Worm (Caenorhabditis elegans) whole organism, L4 larva: ENCODE data around the gene kap-1.

ENCODE experiments used
- F10B5.3 ChIP-seq: sonication (generic microtip); optimal IDR thresholded peaks from 2 replicates; lab custom pipeline; 2016; ENCODE audit warnings: mild to moderate bottlenecking, missing genetic modification characterization, missing compliant biosample characterization
- R02D3.7 ChIP-seq: fragments of 150-350 bp; sonication (generic microtip); optimal IDR thresholded peaks from 3 replicates; lab custom pipeline; 2014; ENCODE audit warnings: missing biosample characterization, missing genetic modification characterization
- T20F7.1 ChIP-seq: fragments of 200-800 bp; sonication (Bioruptor generic); optimal IDR thresholded peaks from 2 replicates; lab custom pipeline; 2018; ENCODE audit warnings: mild to moderate bottlenecking, missing genetic modification characterization, missing compliant biosample characterization
- Y105C5A.15 ChIP-seq: fragments of 200-800 bp; sonication (Bioruptor generic); IDR thresholded peaks from 2 replicates; pipeline ENCODE4 v1.3.6; 2022; ENCODE audit warnings: missing genetic modification characterization, missing compliant biosample characterization
- Y75B8A.6 ChIP-seq: fragments of 200-800 bp; sonication (Bioruptor generic); IDR thresholded peaks from 2 replicates; pipeline ENCODE4 v1.3.6; 2022; ENCODE audit warnings: missing genetic modification reagents, missing genetic modification characterization, missing compliant biosample characterization
- ZK337.2 ChIP-seq: fragments of 200-800 bp; sonication (Bioruptor generic); IDR thresholded peaks from 2 replicates; pipeline ENCODE4 v1.3.6; 2022; ENCODE audit warnings: missing genetic modification reagents, missing genetic modification characterization, missing compliant biosample characterization
- ZK546.5 ChIP-seq, 2 experiments: sonication (generic microtip); optimal IDR thresholded peaks; 2 replicates each; lab custom pipeline; 2017; ENCODE audit warnings: missing biosample characterization in 2 of 2, missing genetic modification characterization in 2 of 2
- arid-1 ChIP-seq: fragments of 200-800 bp; sonication (Bioruptor generic); conservative IDR thresholded peaks from 2 replicates; pipeline ENCODE4 v1.3.6; 2022; ENCODE audit warnings: missing genetic modification reagents, missing genetic modification characterization, missing compliant biosample characterization
- ceh-20 ChIP-seq: fragments of 200-800 bp; sonication (Bioruptor generic); IDR thresholded peaks from 2 replicates; pipeline ENCODE4 v1.3.6; 2022; ENCODE audit warnings: missing genetic modification reagents, missing genetic modification characterization, missing compliant biosample characterization
- ceh-32 ChIP-seq: sonication (generic microtip); optimal IDR thresholded peaks from 2 replicates; lab custom pipeline; 2016; ENCODE audit warnings: mild to moderate bottlenecking, missing genetic modification characterization, missing compliant biosample characterization; ENCODE audit not compliant: poor library complexity
- ceh-62 ChIP-seq: sonication (generic microtip); optimal IDR thresholded peaks from 2 replicates; lab custom pipeline; 2017; ENCODE audit warnings: missing biosample characterization, missing genetic modification characterization
- ceh-82 ChIP-seq: sonication (generic microtip); optimal IDR thresholded peaks from 2 replicates; lab custom pipeline; 2017; ENCODE audit warnings: missing biosample characterization, missing genetic modification characterization
- ces-1 ChIP-seq: fragments of 150-350 bp; sonication (generic microtip); optimal IDR thresholded peaks from 4 replicates; lab custom pipeline; 2014; ENCODE audit warnings: missing biosample characterization, missing genetic modification reagents, missing genetic modification characterization
- cey-2 ChIP-seq: sonication (generic microtip); optimal IDR thresholded peaks from 3 replicates; lab custom pipeline; 2017; ENCODE audit warnings: missing genetic modification characterization, mild to moderate bottlenecking, missing compliant biosample characterization, antibody characterized with exemption, borderline replicate concordance; ENCODE audit not compliant: insufficient read depth
- ctbp-1 ChIP-seq: fragments of 200-800 bp; sonication (Bioruptor generic); IDR thresholded peaks from 2 replicates; pipeline ENCODE4 v1.3.6; 2022; ENCODE audit warnings: missing genetic modification reagents, missing genetic modification characterization, missing compliant biosample characterization
- daf-8 ChIP-seq: fragments of 200-800 bp; sonication (Bioruptor generic); IDR thresholded peaks from 2 replicates; pipeline ENCODE4 v1.3.6; 2022; ENCODE audit warnings: missing genetic modification characterization, missing compliant biosample characterization
- dmd-6 ChIP-seq: fragments of 200-800 bp; sonication (Bioruptor generic); IDR thresholded peaks from 2 replicates; pipeline ENCODE4 v1.3.6; 2022; ENCODE audit warnings: missing genetic modification reagents, missing genetic modification characterization, missing compliant biosample characterization
- dmd-9 ChIP-seq: fragments of 200-800 bp; sonication (Bioruptor generic); IDR thresholded peaks from 2 replicates; pipeline ENCODE4 v1.3.6; 2022; ENCODE audit warnings: missing genetic modification reagents, missing genetic modification characterization, missing compliant biosample characterization
- dpl-1 ChIP-seq: fragments of 150-350 bp; optimal IDR thresholded peaks from 2 replicates; lab custom pipeline; 2014; ENCODE audit warnings: missing biosample characterization, missing genetic modification reagents, missing genetic modification characterization
- duxl-1 ChIP-seq: sonication (generic microtip); optimal IDR thresholded peaks from 2 replicates; lab custom pipeline; 2016; ENCODE audit warnings: mild to moderate bottlenecking, missing genetic modification characterization, moderate library complexity, missing compliant biosample characterization; ENCODE audit not compliant: poor library complexity
- dve-1 ChIP-seq: sonication (generic microtip); optimal IDR thresholded peaks from 2 replicates; lab custom pipeline; 2017; ENCODE audit warnings: antibody characterized with exemption, mild to moderate bottlenecking, missing genetic modification characterization, missing compliant biosample characterization; ENCODE audit not compliant: insufficient read depth
- egl-27 ChIP-seq: sonication (generic microtip); optimal IDR thresholded peaks from 3 replicates; lab custom pipeline; 2017; ENCODE audit warnings: missing biosample characterization, missing genetic modification reagents, missing genetic modification characterization
- fkh-10 ChIP-seq: fragments of 150-350 bp; optimal IDR thresholded peaks from 2 replicates; lab custom pipeline; 2014; ENCODE audit warnings: missing biosample characterization, missing genetic modification reagents, missing genetic modification characterization
- gei-8 ChIP-seq: fragments of 200-800 bp; sonication (Bioruptor generic); optimal IDR thresholded peaks from 2 replicates; lab custom pipeline; 2018; ENCODE audit warnings: mild to moderate bottlenecking, missing genetic modification characterization, missing compliant biosample characterization
- hif-1 ChIP-seq, 2 experiments: sonication (generic microtip); optimal IDR thresholded peaks; 2 replicates each; lab custom pipeline; 2016 to 2017; ENCODE audit warnings: missing compliant biosample characterization in 2 of 2, missing genetic modification characterization in 2 of 2, missing genetic modification reagents in 2 of 2, missing genotype in 2 of 2, mild to moderate bottlenecking in 1 of 2
- jun-1 ChIP-seq: fragments of 150-350 bp; optimal IDR thresholded peaks from 2 replicates; lab custom pipeline; 2014; ENCODE audit warnings: missing biosample characterization, missing genetic modification reagents, missing genetic modification characterization
- lin-1 ChIP-seq: fragments of 200-800 bp; sonication (Bioruptor generic); IDR thresholded peaks from 2 replicates; pipeline ENCODE4 v1.3.6; 2022; ENCODE audit warnings: missing genetic modification reagents, missing genetic modification characterization, missing compliant biosample characterization
- lin-13 ChIP-seq: fragments of 150-350 bp; optimal IDR thresholded peaks from 2 replicates; lab custom pipeline; 2014; ENCODE audit warnings: missing biosample characterization, missing genetic modification reagents, missing genetic modification characterization
- lin-15B ChIP-seq: fragments of 150-350 bp; sonication (generic microtip); optimal IDR thresholded peaks from 3 replicates; lab custom pipeline; 2014; ENCODE audit warnings: missing biosample characterization, missing genetic modification characterization
- lir-3 ChIP-seq: sonication (generic microtip); optimal IDR thresholded peaks from 2 replicates; lab custom pipeline; 2016; ENCODE audit warnings: mild to moderate bottlenecking, missing genetic modification characterization, missing compliant biosample characterization
- madf-9 ChIP-seq: fragments of 200-800 bp; sonication (Bioruptor generic); conservative IDR thresholded peaks from 2 replicates; pipeline ENCODE4 v1.3.6; 2022; ENCODE audit warnings: missing genetic modification reagents, missing genetic modification characterization, missing compliant biosample characterization
- mep-1 ChIP-seq: fragments of 150-350 bp; sonication (generic microtip); optimal IDR thresholded peaks from 3 replicates; lab custom pipeline; 2014; ENCODE audit warnings: missing biosample characterization, missing genetic modification characterization
- nhr-10 ChIP-seq: fragments of 150-350 bp; optimal IDR thresholded peaks from 2 replicates; lab custom pipeline; 2014; ENCODE audit warnings: missing biosample characterization, missing genetic modification characterization
- nhr-111 ChIP-seq: fragments of 200-800 bp; sonication (Bioruptor generic); optimal IDR thresholded peaks from 2 replicates; lab custom pipeline; 2018; ENCODE audit warnings: mild to moderate bottlenecking, missing genetic modification characterization, missing compliant biosample characterization
- nhr-237 ChIP-seq: sonication (generic microtip); optimal IDR thresholded peaks from 2 replicates; lab custom pipeline; 2017; ENCODE audit warnings: missing biosample characterization, missing genetic modification characterization
- nhr-25 ChIP-seq: sonication (generic microtip); optimal IDR thresholded peaks from 2 replicates; lab custom pipeline; 2017; ENCODE audit warnings: missing genetic modification characterization, mild to moderate bottlenecking, missing compliant biosample characterization, antibody characterized with exemption, moderate library complexity, borderline replicate concordance; ENCODE audit not compliant: insufficient read depth
- nhr-41 ChIP-seq: fragments of 200-800 bp; sonication (Bioruptor generic); IDR thresholded peaks from 2 replicates; pipeline ENCODE4 v1.3.6; 2022; ENCODE audit warnings: missing genetic modification reagents, missing genetic modification characterization, missing compliant biosample characterization
- nhr-48 ChIP-seq: sonication (generic microtip); optimal IDR thresholded peaks from 2 replicates; lab custom pipeline; 2016; ENCODE audit warnings: mild to moderate bottlenecking, missing genetic modification characterization, missing compliant biosample characterization
- nhr-77 ChIP-seq: fragments of 150-350 bp; optimal IDR thresholded peaks from 2 replicates; lab custom pipeline; 2014; ENCODE audit warnings: missing biosample characterization, missing genetic modification characterization
- php-3 ChIP-seq: fragments of 200-800 bp; sonication (Bioruptor generic); IDR thresholded peaks from 2 replicates; pipeline ENCODE4 v1.3.6; 2022; ENCODE audit warnings: missing genetic modification reagents, missing genetic modification characterization, missing compliant biosample characterization
- rbr-2 ChIP-seq: sonication (generic microtip); optimal IDR thresholded peaks from 2 replicates; lab custom pipeline; 2016; ENCODE audit warnings: missing genotype, missing genetic modification characterization, missing compliant biosample characterization
- set-16 ChIP-seq: fragments of 200-800 bp; sonication (Bioruptor generic); IDR thresholded peaks from 2 replicates; pipeline ENCODE4 v1.3.6; 2022; ENCODE audit warnings: missing genetic modification reagents, missing genetic modification characterization, missing compliant biosample characterization
- skn-1 ChIP-seq: fragments of 150-350 bp; optimal IDR thresholded peaks from 2 replicates; lab custom pipeline; 2014; ENCODE audit warnings: missing biosample characterization, missing genetic modification characterization
- spr-3 ChIP-seq: fragments of 200-800 bp; sonication (Bioruptor generic); optimal IDR thresholded peaks from 2 replicates; lab custom pipeline; 2018; ENCODE audit warnings: mild to moderate bottlenecking, missing genetic modification characterization, missing compliant biosample characterization
- tra-1 ChIP-seq: fragments of 200-800 bp; sonication (Bioruptor generic); IDR thresholded peaks from 2 replicates; pipeline ENCODE4 v1.3.6; 2022; ENCODE audit warnings: missing genetic modification reagents, missing genetic modification characterization, missing compliant biosample characterization
- unc-39 ChIP-seq: sonication (generic microtip); optimal IDR thresholded peaks from 2 replicates; lab custom pipeline; 2017; ENCODE audit warnings: missing biosample characterization, missing genetic modification characterization
- unc-62 ChIP-seq, 3 experiments: fragments of 150-350 bp in 1 of 3; sonication (generic microtip); optimal IDR thresholded peaks in 2 of 3; peaks in 1 of 3; 1 replicate in 1 of 3; 2 replicates in 2 of 3; lab custom pipeline; 2014 to 2017; ENCODE audit warnings: missing biosample characterization in 3 of 3, missing genetic modification characterization in 3 of 3, missing genetic modification reagents in 3 of 3, missing genotype in 1 of 3
- zag-1 ChIP-seq: fragments of 150-350 bp; optimal IDR thresholded peaks from 2 replicates; lab custom pipeline; 2014; ENCODE audit warnings: missing biosample characterization, missing genetic modification characterization
- zfp-2 ChIP-seq: sonication (generic microtip); optimal IDR thresholded peaks from 2 replicates; lab custom pipeline; 2016; ENCODE audit warnings: mild to moderate bottlenecking, missing genetic modification characterization, missing compliant biosample characterization
- zfp-3 ChIP-seq: fragments of 200-800 bp; sonication (Bioruptor generic); conservative IDR thresholded peaks from 2 replicates; pipeline ENCODE4 v1.3.6; 2022; ENCODE audit warnings: missing genetic modification reagents, missing genetic modification characterization, missing compliant biosample characterization
- ztf-7 ChIP-seq: fragments of 150-350 bp; optimal IDR thresholded peaks from 2 replicates; lab custom pipeline; 2014; ENCODE audit warnings: missing biosample characterization, missing genetic modification characterization

kap-1 gene

DNA sequence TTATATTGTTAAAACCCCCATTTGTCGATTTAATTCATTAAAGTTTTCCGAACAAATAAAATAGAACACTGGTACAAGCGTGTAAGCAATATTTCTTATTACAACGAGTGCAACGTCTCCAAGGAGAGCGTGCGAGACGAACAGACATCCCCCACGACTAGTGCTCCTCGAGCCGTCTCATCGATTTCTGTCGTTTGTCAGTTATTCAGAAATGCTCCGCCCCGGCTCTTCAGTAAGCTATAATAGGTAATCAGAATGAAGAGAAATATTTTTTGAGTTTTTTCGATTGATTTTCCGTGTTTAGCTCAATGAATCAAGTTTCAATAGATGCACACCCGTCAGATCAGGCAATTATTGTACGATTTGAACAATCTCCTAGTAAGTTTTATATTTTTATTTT is at the start of gene kap-1:
Gene kap-1, plus strand, starts transcription at position 143 of the 400 bp plus-strand sequence.
- TF ChIP-seq ctbp-1 (no peak), zag-1 (tag; lab: Kevin White, UChicago) (no peak), lin-1 (no peak), duxl-1 (tag; lab: Kevin White, UChicago) (peak; percentile 13), daf-8 (GFP tag; lab: Robert Waterston, UW) (no peak), skn-1 (no peak), fkh-10 (GFP tag; lab: Kevin White, UChicago) (no peak), mep-1 (tag; lab: Kevin White, UChicago) (peak; percentile 32), zfp-3 (GFP tag; lab: Robert Waterston, UW) (no peak; the same call in 1 of the 2 replicates), set-16 (no peak), zfp-2 (no peak), dve-1 (tag; lab: Kevin White, UChicago) (no peak), nhr-237 (tag; lab: Kevin White, UChicago) (no peak), php-3 (GFP tag; lab: Robert Waterston, UW) (no peak), tra-1 (0 out of 2 replicates have a peak, but pooled peaks have one; percentile 5), ceh-32 (tag; lab: Kevin White, UChicago) (no peak), dmd-6 (GFP tag; lab: Robert Waterston, UW) (no peak), R02D3.7 (tag; lab: Kevin White, UChicago) (no peak), ceh-62 (tag; lab: Kevin White, UChicago) (no peak), spr-3 (GFP tag; lab: Kevin White, UChicago) (peak; percentile 29), ces-1 (GFP tag; lab: Kevin White, UChicago) (no peak), arid-1 (GFP tag; lab: Robert Waterston, UW) (no peak), hif-1 (tag; optimal IDR thresholded peaks at IDR 0.05; lab: Kevin White, UChicago) (no peak), ZK337.2 (0 out of 2 replicates have a peak, but pooled peaks have one; percentile 37), dpl-1 (no peak), nhr-41 (GFP tag; lab: Robert Waterston, UW) (no peak), dmd-9 (no peak), lin-15B (tag; lab: Kevin White, UChicago) (no peak), gei-8 (peak; percentile 13), ceh-20 (GFP tag; lab: Robert Waterston, UW) (no peak), cey-2 (no peak), nhr-77 (tag; lab: Kevin White, UChicago) (no peak), Y105C5A.15 (GFP tag; lab: Robert Waterston, UW) (no peak), lir-3 (tag; lab: Kevin White, UChicago) (no peak), nhr-25 (no peak), F10B5.3 (tag; lab: Kevin White, UChicago) (no peak), rbr-2 (tag; lab: Kevin White, UChicago) (no peak), ZK546.5 (tag; optimal IDR thresholded peaks at IDR 0.05; lab: Kevin White, UChicago) (no peak), madf-9 (GFP tag; lab: Robert Waterston, UW) (no peak), T20F7.1 (peak; percentile 18), egl-27 (no peak), unc-62 (GFP tag; optimal IDR thresholded peaks at IDR 0.05 in 1 of 2; lab: Kevin White, UChicago) (no peak), unc-62 (tag; optimal IDR thresholded peaks at IDR 0.05; lab: Kevin White, UChicago) (no peak), ceh-82 (tag; lab: Kevin White, UChicago) (no peak), nhr-111 (no peak), unc-39 (tag; lab: Kevin White, UChicago) (no peak), lin-13 (GFP tag; lab: Kevin White, UChicago) (no peak), Y75B8A.6 (peak; percentile 3; the same call in 1 of the 2 replicates), ztf-7 (tag; lab: Kevin White, UChicago) (no peak), nhr-10 (tag; lab: Kevin White, UChicago) (no peak), nhr-48 (tag; lab: Kevin White, UChicago) (peak; percentile 22), jun-1 (tag; lab: Kevin White, UChicago) (no peak)
